Worm (Caenorhabditis elegans): Measurements from ENCODE around the gene zfp-1.
A peak's percentile ranks its signal among the peaks of the same experiment; 100 is the strongest.

zfp-1 gene

ce11 chrIII:8795595-8796141 lies 4.3 kb downstream of the zfp-1 start:
- no peak for TF ChIP-seq unc-62 (GFP tag; optimal IDR thresholded peaks at IDR 0.05)

ce11 chrIII:8797211-8797733 lies 5.9 kb downstream of the zfp-1 start:
- no peak for TF ChIP-seq unc-62 (GFP tag; optimal IDR thresholded peaks at IDR 0.05)

DNA sequence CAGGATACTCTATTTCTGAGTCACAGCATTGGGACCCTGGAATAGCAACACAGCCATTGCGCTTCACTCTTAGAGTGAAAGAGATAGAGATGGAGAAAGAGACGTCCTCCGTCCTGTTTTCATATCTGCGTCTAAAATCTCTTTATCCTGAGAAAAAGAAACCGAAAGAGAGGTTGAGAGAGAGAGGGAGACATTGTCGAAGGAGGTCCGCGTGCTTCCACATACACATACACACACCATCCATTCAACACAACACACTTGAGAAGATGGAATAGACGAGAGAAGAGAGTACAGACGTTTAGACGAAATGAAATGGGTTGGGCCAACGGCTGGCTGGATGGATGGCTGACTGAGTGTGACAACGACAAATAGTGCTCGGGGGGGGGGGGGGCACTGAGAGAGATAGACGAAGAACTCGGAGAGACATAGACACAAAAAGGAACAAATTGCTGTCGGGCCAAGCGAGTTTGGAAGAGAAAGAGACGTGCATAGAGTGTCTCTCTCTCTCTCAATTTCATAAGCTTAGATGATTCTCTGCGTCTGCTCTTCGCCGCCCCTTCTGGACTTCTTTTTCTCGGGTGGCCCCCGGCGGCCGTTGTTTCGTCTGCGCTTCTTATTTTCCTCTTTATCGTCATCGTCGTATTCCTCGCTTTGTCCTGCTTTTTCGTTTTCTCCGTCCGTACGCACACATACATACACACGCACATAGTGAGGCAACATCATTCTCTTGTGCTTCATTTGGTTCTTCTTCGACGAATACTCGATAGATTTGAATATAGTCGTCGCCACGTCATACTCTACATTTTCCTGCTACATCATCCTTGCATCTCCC lies 8.8 kb downstream of the zfp-1 start, which contains the start of gene F54F2.6:
TSS of gene F54F2.6 (minus strand) at position 738 of the 832 bp plus-strand sequence.
- TF ChIP-seq unc-62 (GFP tag; optimal IDR thresholded peaks at IDR 0.05) = no peak

DNA sequence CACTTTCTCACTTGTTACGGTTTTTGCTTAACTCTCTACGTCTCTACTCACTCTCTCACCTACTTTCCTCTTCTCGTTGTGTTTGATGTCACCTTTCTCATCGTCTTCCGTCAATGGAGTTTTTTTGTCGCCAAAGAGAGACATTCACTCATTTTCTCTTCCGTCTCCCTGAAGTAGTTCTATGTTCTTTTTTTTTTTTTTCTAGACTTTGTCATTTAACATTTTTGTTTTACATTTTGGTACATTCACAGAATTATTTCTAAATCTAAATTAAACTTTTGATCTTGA lies 9.4 kb downstream of the zfp-1 start:
- TF ChIP-seq unc-62 (GFP tag; optimal IDR thresholded peaks at IDR 0.05) = no peak

ce11 chrIII:8801352-8801863 lies 10.1 kb downstream of the zfp-1 start:
- no peak for TF ChIP-seq unc-62 (GFP tag; optimal IDR thresholded peaks at IDR 0.05)

ce11 chrIII:8801864-8802818 lies 10.8 kb downstream of the zfp-1 start:
- peak; percentile 14 for TF ChIP-seq unc-62 (GFP tag; optimal IDR thresholded peaks at IDR 0.05)

DNA sequence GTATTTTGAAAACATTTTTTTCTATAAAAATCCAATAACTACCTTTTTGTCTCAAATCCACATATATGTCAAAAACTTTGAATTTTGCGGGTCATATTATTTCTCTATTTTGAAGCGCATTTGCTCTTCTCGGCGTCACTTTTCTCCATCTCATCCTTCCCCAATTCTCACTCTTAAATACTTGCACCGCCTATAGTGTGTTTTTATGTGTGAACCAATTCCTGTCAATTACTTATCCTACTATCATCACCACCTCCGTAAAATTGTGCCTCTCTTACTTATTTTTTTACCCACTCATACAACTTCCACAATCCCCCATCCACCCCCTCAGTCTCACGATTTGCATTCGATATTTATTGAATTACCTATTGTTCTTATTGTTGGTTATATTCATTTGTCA lies 14.5 kb downstream of the zfp-1 start:
- no peak for TF ChIP-seq unc-62 (GFP tag; optimal IDR thresholded peaks at IDR 0.05)

ce11 chrIII:8807246-8807645 lies 15.9 kb downstream of the zfp-1 start, which contains the start of gene F54F2.7:
Gene F54F2.7, minus strand, starts transcription at chrIII:8807346.
- TF ChIP-seq unc-62 (GFP tag; optimal IDR thresholded peaks at IDR 0.05) = no peak

DNA sequence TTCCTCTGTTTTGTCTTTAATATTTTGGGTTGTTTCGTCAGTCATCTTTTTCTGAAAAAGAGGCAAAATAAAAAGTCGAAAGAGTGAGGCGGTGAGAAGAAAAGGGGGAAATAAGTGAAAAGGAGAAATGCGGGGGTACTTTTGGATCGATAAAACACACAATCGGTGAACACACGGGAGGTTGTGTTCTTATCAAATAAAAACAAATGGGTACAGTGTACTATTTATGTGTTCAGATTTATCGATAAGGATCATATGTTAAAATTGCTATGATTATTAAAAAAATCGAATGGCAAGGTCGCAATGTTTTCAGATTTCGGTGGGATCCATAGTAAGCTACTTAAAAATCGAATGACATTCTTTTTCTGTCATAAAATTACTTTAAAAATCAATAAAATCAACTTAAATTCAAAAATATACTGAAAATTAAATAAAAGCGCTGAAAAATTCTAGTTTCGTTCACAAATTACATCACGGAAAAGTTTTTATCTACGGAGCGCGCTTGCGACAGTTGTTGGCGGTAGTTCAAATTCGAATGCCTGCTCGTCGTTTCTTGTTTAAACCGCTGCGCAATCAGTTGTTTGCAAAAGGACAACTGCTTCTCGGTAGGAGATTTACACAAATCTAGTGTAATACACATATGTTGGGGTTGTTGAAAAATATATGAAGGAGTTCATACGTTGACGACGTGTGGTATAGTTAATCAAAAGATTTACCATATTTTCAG lies 18.1 kb downstream of the zfp-1 start, which contains the start of gene prx-19:
TSS of gene prx-19 (minus strand) at position 51 of the 727 bp plus-strand sequence.
- no peak for TF ChIP-seq unc-62 (GFP tag; optimal IDR thresholded peaks at IDR 0.05)

- TF ChIP-seq unc-62 (GFP tag; optimal IDR thresholded peaks at IDR 0.05) = no peak
These were observed 19.8 kb downstream of the zfp-1 start for ce11 chrIII:8811111-8811510.

- no peak for TF ChIP-seq unc-62 (GFP tag; optimal IDR thresholded peaks at IDR 0.05)
These were observed 24.4 kb downstream of the zfp-1 start for ce11 chrIII:8815699-8816098.

DNA sequence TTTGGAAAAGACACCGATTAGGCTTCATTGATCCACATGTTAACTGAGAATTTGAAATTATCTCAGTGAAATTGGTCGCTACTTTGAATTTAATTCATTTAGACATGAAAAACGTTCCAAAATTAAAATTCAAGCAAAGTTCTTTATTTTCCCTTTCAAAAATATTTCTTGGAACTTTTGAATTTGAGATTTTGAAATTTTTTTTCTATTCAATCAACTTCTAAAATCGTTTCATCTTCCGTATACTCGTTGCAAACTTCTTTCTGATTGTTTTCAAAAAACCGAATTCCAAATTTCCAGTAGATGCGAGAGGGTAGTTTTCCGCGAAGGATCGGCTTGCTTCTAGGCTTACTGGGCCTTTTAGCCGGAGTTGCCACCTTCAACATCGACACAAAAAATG lies 27.3 kb downstream of the zfp-1 start, which contains the start of gene pat-2:
TSS of gene pat-2 (plus strand) at position 301 of the 400 bp plus-strand sequence.
- no peak for TF ChIP-seq unc-62 (GFP tag; optimal IDR thresholded peaks at IDR 0.05)

- no peak for TF ChIP-seq unc-62 (GFP tag; optimal IDR thresholded peaks at IDR 0.05)
These were observed 33.2 kb downstream of the zfp-1 start for ce11 chrIII:8824556-8824955.

DNA sequence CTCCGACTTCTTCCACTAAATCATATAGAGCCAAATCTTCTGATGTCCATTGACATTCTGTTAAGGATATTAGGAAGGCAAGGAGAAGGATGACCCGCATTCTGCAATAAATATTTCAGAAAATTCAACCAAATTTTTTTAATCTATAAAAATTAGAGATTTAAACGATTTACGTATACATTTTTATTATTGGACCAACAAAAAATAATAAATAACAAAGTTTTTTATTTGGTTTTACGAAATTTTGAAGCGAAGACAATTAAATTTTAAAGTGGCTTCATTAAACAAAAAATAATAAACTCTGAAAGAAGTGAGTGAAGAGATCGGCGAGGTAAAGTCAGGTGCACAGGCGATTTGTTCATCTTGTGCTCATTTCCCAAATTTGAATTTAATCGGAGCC lies 35.8 kb downstream of the zfp-1 start, which contains the start of gene F54F2.9:
TSS of gene F54F2.9 (minus strand) at position 101 of the 400 bp plus-strand sequence.
- TF ChIP-seq unc-62 (GFP tag; optimal IDR thresholded peaks at IDR 0.05) = no peak

ce11 chrIII:8829245-8829644 lies 37.9 kb downstream of the zfp-1 start, which contains the start of gene F44E2.3:
Gene F44E2.3, minus strand, starts transcription at chrIII:8829305.
- TF ChIP-seq unc-62 (GFP tag; optimal IDR thresholded peaks at IDR 0.05) = no peak

All from whole organism, dauer.